Worm (Caenorhabditis elegans): ENCODE data around the gene fbxa-96.

Gene fbxa-96

ce11 chrX:15013941-15014453 is 46.2 kb downstream of the fbxa-96 start:
- TF ChIP-seq fkh-10 (GFP tag; optimal IDR thresholded peaks at IDR 0.05) (no peak), nhr-71 (tag; optimal IDR thresholded peaks at IDR 0.05) (peak; percentile 52), lin-14 (GFP tag; optimal IDR thresholded peaks at IDR 0.05) (peak; percentile 68), snu-23 (GFP tag; optimal IDR thresholded peaks at IDR 0.05) (peak; percentile 9), unc-130 (tag; optimal IDR thresholded peaks at IDR 0.05) (peak; percentile 37), ceh-88 (GFP tag; IDR thresholded peaks at IDR 0.05) (no peak), rnt-1 (tag; optimal IDR thresholded peaks at IDR 0.05) (peak; percentile 63), lsy-2 (tag; optimal IDR thresholded peaks at IDR 0.05) (peak in 1 of 2 experiments; percentile 17)

DNA sequence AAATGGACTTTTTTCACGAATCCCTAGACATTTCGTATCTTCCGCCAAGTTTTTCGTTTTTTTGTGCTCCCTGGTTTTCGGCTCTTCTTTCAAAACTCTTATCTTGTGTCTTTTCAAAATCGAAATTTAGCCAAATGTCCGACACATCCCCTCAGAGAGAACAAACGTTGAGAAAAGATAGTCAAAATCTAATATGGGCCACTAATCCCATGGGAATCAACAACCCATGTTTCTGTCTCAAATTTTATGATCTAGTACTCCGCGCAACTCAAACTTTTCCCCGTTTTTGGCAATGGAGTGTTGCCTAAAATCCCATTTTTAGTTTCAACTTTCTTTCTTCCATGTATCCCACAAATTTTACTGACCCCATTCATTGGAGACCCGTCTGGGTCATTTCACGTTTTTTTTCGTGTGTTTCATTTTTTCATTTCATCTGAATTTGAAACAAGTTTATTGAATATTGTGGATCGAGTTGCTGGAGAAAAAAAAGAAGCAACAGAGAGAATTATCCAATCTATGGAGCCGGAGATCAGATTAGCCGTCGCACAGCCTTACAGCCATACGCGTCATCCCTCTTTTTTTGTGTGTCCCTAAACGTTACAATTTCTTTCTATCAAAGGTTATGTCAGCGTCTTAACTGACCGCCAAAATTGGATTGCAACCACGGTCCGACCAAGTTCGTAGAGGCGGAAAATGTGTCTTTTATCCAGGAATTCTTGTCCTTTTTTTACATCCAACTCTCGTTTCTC is 48.5 kb downstream of the fbxa-96 start:
- TF ChIP-seq fos-1 (tag; optimal IDR thresholded peaks at IDR 0.05) (no peak), fkh-10 (GFP tag; optimal IDR thresholded peaks at IDR 0.05) (peak; percentile 86), alr-1 (tag; optimal IDR thresholded peaks at IDR 0.05; ENCODE audit: borderline replicate concordance) (no peak), lin-14 (GFP tag; optimal IDR thresholded peaks at IDR 0.05) (peak; percentile 41)

- peak; percentile 26 for TF ChIP-seq snpc-4 (tag; optimal IDR thresholded peaks at IDR 0.05)
- TF ChIP-seq snu-23 (GFP tag; optimal IDR thresholded peaks at IDR 0.05), result no peak
- no peak for TF ChIP-seq unc-98 (GFP tag; IDR thresholded peaks at IDR 0.05)
Measured at ce11 chrX:15010941-15011340, 49.3 kb downstream of the fbxa-96 start.

DNA sequence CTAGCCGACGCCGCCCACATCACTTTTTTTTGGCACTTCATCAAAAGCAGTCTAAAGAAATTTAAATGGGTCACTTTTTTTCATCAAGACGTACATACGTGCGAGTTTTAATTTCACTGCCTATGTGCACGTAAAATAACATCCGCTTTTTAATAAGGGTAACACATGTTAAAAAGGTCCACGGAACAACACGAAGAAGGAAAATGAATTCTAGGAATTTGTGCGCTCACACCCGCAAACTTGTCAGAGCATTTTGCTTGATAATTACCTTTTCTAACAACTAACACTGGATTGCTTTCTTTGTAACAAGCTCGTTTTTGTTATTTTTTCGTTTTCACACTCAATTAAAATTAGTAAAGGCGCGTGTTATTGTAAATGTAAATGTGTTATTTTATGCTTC is 51.5 kb downstream of the fbxa-96 start:
- TF ChIP-seq ceh-90 (tag; optimal IDR thresholded peaks at IDR 0.05) (no peak), Y116A8C.19 (tag; optimal IDR thresholded peaks at IDR 0.05; ENCODE audit: borderline replicate concordance) (no peak), mdl-1 (tag; optimal IDR thresholded peaks at IDR 0.05) (no peak), C16A3.4 (tag; optimal IDR thresholded peaks at IDR 0.05) (no peak), nhr-11 (tag; optimal IDR thresholded peaks at IDR 0.05) (no peak), isw-1 (GFP tag; IDR thresholded peaks at IDR 0.05) (no peak), unc-98 (GFP tag; IDR thresholded peaks at IDR 0.05) (no peak), pax-3 (tag; optimal IDR thresholded peaks at IDR 0.05) (no peak), mef-2 (tag; optimal IDR thresholded peaks at IDR 0.05) (no peak), unc-86 (tag; optimal IDR thresholded peaks at IDR 0.05) (peak; percentile 54), egl-13 (tag; optimal IDR thresholded peaks at IDR 0.05) (peak; percentile 61), swsn-7 (tag; optimal IDR thresholded peaks at IDR 0.05) (peak; percentile 15), snpc-4 (tag; optimal IDR thresholded peaks at IDR 0.05) (no peak), nhr-20 (tag; optimal IDR thresholded peaks at IDR 0.05) (no peak), lin-14 (GFP tag; optimal IDR thresholded peaks at IDR 0.05) (peak; percentile 72), nhr-76 (tag; optimal IDR thresholded peaks at IDR 0.05) (no peak), aha-1 (tag; optimal IDR thresholded peaks at IDR 0.05) (no peak), sox-4 (tag; optimal IDR thresholded peaks at IDR 0.05) (no peak), nhr-47 (tag; optimal IDR thresholded peaks at IDR 0.05) (no peak), ceh-88 (GFP tag; IDR thresholded peaks at IDR 0.05) (0 out of 2 replicates have a peak, but pooled peaks have one; percentile 13), nhr-71 (tag; optimal IDR thresholded peaks at IDR 0.05) (peak; percentile 40), lin-15B (tag; optimal IDR thresholded peaks at IDR 0.05) (no peak), lin-13 (GFP tag; optimal IDR thresholded peaks at IDR 0.05) (no peak), ceh-8 (GFP tag; optimal IDR thresholded peaks at IDR 0.05) (no peak), ceh-63 (GFP tag; optimal IDR thresholded peaks at IDR 0.05) (no peak), C34B4.2 (tag; optimal IDR thresholded peaks at IDR 0.05) (no peak), hpl-2 (GFP tag; optimal IDR thresholded peaks at IDR 0.05) (no peak)

Measured in whole organism, L1 larva.